Worm (Caenorhabditis elegans) whole organism, mixed stage, embryonic: ENCODE data around the gene zag-1.

Experiments
- ceh-43 ChIP-seq: fragments of 200-800 bp; sonication (Bioruptor generic); optimal IDR thresholded peaks from 2 replicates; lab custom pipeline; 2018; ENCODE audit warnings: mild to moderate bottlenecking, missing genetic modification characterization, moderate library complexity, missing compliant biosample characterization
- elt-3 ChIP-seq: fragments of 150-350 bp; optimal IDR thresholded peaks from 2 replicates; lab custom pipeline; 2014; ENCODE audit warnings: missing biosample characterization, missing genetic modification characterization
- flh-1 ChIP-seq: fragments of 200-800 bp; sonication (Bioruptor generic); optimal IDR thresholded peaks from 2 replicates; lab custom pipeline; 2018; ENCODE audit warnings: mild to moderate bottlenecking, missing genetic modification characterization, moderate library complexity, missing compliant biosample characterization
- lin-32 ChIP-seq: fragments of 200-800 bp; sonication (Bioruptor generic); optimal IDR thresholded peaks from 2 replicates; lab custom pipeline; 2018; ENCODE audit warnings: mild to moderate bottlenecking, missing genetic modification characterization, missing compliant biosample characterization
- mab-5 ChIP-seq: fragments of 150-350 bp; optimal IDR thresholded peaks from 2 replicates; lab custom pipeline; 2014; ENCODE audit warnings: missing biosample characterization, missing genetic modification characterization
- mep-1 ChIP-seq: fragments of 150-350 bp; optimal IDR thresholded peaks from 2 replicates; lab custom pipeline; 2017; ENCODE audit warnings: missing biosample characterization, missing genetic modification reagents, missing genetic modification characterization, inconsistent platforms
- nhr-12 ChIP-seq: fragments of 150-350 bp; optimal IDR thresholded peaks from 2 replicates; lab custom pipeline; 2014; ENCODE audit warnings: missing biosample characterization, missing genetic modification characterization
- nhr-28 ChIP-seq: fragments of 150-350 bp; optimal IDR thresholded peaks from 2 replicates; lab custom pipeline; 2014; ENCODE audit warnings: missing biosample characterization, missing genetic modification characterization
- unc-62 ChIP-seq: fragments of 150-350 bp; optimal IDR thresholded peaks from 2 replicates; lab custom pipeline; 2014; ENCODE audit warnings: missing biosample characterization, missing genetic modification reagents, missing genetic modification characterization
- ztf-11 ChIP-seq: fragments of 150-350 bp; optimal IDR thresholded peaks from 2 replicates; lab custom pipeline; 2014; ENCODE audit warnings: missing biosample characterization, missing genetic modification characterization

ce11 chrIV:3864944-3865343 lies 9.3 kb downstream of the zag-1 start, which contains the start of gene aat-8:
- TF ChIP-seq elt-3 (no peak), mab-5 (tag; lab: Kevin White, UChicago) (no peak), mep-1 (tag; lab: Kevin White, UChicago) (no peak), flh-1 (GFP tag; lab: Kevin White, UChicago) (no peak), ceh-43 (no peak), lin-32 (GFP tag; lab: Kevin White, UChicago) (no peak), ztf-11 (tag; lab: Kevin White, UChicago) (no peak), unc-62 (GFP tag; lab: Kevin White, UChicago) (no peak), nhr-28 (no peak), nhr-12 (tag; lab: Kevin White, UChicago) (no peak)
